Worm (Caenorhabditis elegans) whole organism, L4 larva: ENCODE results near the gene Y97E10AR.8.

Experiments used
- R02D3.7 ChIP-seq: fragments of 150-350 bp; sonication (generic microtip); optimal IDR thresholded peaks from 3 replicates; lab custom pipeline; 2014; ENCODE audit warnings: missing biosample characterization, missing genetic modification characterization
- Y48G9A.11 ChIP-seq: fragments of 200-800 bp; sonication (Bioruptor generic); IDR thresholded peaks from 2 replicates; pipeline ENCODE4 v1.3.6; 2022; ENCODE audit warnings: missing genetic modification reagents, missing genetic modification characterization, missing compliant biosample characterization
- aha-1 ChIP-seq: fragments of 150-350 bp; peaks from one replicate; lab custom pipeline; 2014; ENCODE audit warnings: missing biosample characterization, missing genetic modification characterization
- ceh-20 ChIP-seq: fragments of 200-800 bp; sonication (Bioruptor generic); IDR thresholded peaks from 2 replicates; pipeline ENCODE4 v1.3.6; 2022; ENCODE audit warnings: missing genetic modification reagents, missing genetic modification characterization, missing compliant biosample characterization
- ceh-32 ChIP-seq: sonication (generic microtip); optimal IDR thresholded peaks from 2 replicates; lab custom pipeline; 2016; ENCODE audit warnings: mild to moderate bottlenecking, missing genetic modification characterization, missing compliant biosample characterization; ENCODE audit not compliant: poor library complexity
- ces-1 ChIP-seq: fragments of 150-350 bp; sonication (generic microtip); optimal IDR thresholded peaks from 4 replicates; lab custom pipeline; 2014; ENCODE audit warnings: missing biosample characterization, missing genetic modification reagents, missing genetic modification characterization
- cey-2 ChIP-seq: sonication (generic microtip); optimal IDR thresholded peaks from 3 replicates; lab custom pipeline; 2017; ENCODE audit warnings: missing genetic modification characterization, mild to moderate bottlenecking, missing compliant biosample characterization, antibody characterized with exemption, borderline replicate concordance; ENCODE audit not compliant: insufficient read depth
- daf-16 ChIP-seq, 3 experiments: sonication (generic microtip); optimal IDR thresholded peaks; 2 replicates each; lab custom pipeline; 2016 to 2017; ENCODE audit warnings: missing genetic modification characterization in 3 of 3, missing genetic modification reagents in 3 of 3, mild to moderate bottlenecking in 2 of 3, missing compliant biosample characterization in 2 of 3, missing biosample characterization in 1 of 3, moderate library complexity in 1 of 3
- daf-8 ChIP-seq: fragments of 200-800 bp; sonication (Bioruptor generic); IDR thresholded peaks from 2 replicates; pipeline ENCODE4 v1.3.6; 2022; ENCODE audit warnings: missing genetic modification characterization, missing compliant biosample characterization
- dmd-6 ChIP-seq: fragments of 200-800 bp; sonication (Bioruptor generic); IDR thresholded peaks from 2 replicates; pipeline ENCODE4 v1.3.6; 2022; ENCODE audit warnings: missing genetic modification reagents, missing genetic modification characterization, missing compliant biosample characterization
- dpl-1 ChIP-seq: fragments of 150-350 bp; optimal IDR thresholded peaks from 2 replicates; lab custom pipeline; 2014; ENCODE audit warnings: missing biosample characterization, missing genetic modification reagents, missing genetic modification characterization
- dve-1 ChIP-seq: sonication (generic microtip); optimal IDR thresholded peaks from 2 replicates; lab custom pipeline; 2017; ENCODE audit warnings: antibody characterized with exemption, mild to moderate bottlenecking, missing genetic modification characterization, missing compliant biosample characterization; ENCODE audit not compliant: insufficient read depth
- egl-27 ChIP-seq: sonication (generic microtip); optimal IDR thresholded peaks from 3 replicates; lab custom pipeline; 2017; ENCODE audit warnings: missing biosample characterization, missing genetic modification reagents, missing genetic modification characterization
- hif-1 ChIP-seq, 2 experiments: sonication (generic microtip); optimal IDR thresholded peaks; 2 replicates each; lab custom pipeline; 2016 to 2017; ENCODE audit warnings: missing compliant biosample characterization in 2 of 2, missing genetic modification characterization in 2 of 2, missing genetic modification reagents in 2 of 2, missing genotype in 2 of 2, mild to moderate bottlenecking in 1 of 2
- hlh-11 ChIP-seq: fragments of 200-800 bp; sonication (Bioruptor generic); optimal IDR thresholded peaks from 2 replicates; lab custom pipeline; 2018; ENCODE audit warnings: mild to moderate bottlenecking, missing genetic modification characterization, missing compliant biosample characterization
- hmg-1.1 ChIP-seq: fragments of 200-800 bp; sonication (Bioruptor generic); IDR thresholded peaks from 2 replicates; pipeline ENCODE4 v1.3.6; 2022; ENCODE audit warnings: missing genetic modification reagents, missing genetic modification characterization, missing compliant biosample characterization
- lin-38 ChIP-seq: fragments of 200-800 bp; sonication (Bioruptor generic); IDR thresholded peaks from 2 replicates; pipeline ENCODE4 v1.3.6; 2022; ENCODE audit warnings: missing genetic modification reagents, missing genetic modification characterization, missing compliant biosample characterization
- lsy-2 ChIP-seq, 2 experiments: fragments of 150-350 bp in 1 of 2; sonication (generic microtip) in 1 of 2; optimal IDR thresholded peaks; 2 replicates each; lab custom pipeline; 2014 to 2017; ENCODE audit warnings: missing biosample characterization in 2 of 2, missing genetic modification characterization in 2 of 2
- madf-5 ChIP-seq, 2 experiments: fragments of 200-800 bp; sonication (Bioruptor generic); IDR thresholded peaks; 2 replicates each; pipeline ENCODE4 v1.3.6; 2022; ENCODE audit warnings: missing compliant biosample characterization in 2 of 2, missing genetic modification characterization in 2 of 2
- mes-2 ChIP-seq: sonication (generic microtip); optimal IDR thresholded peaks from 2 replicates; lab custom pipeline; 2016; ENCODE audit warnings: missing genotype, mild to moderate bottlenecking, missing genetic modification characterization, missing compliant biosample characterization; ENCODE audit not compliant: poor library complexity, severe bottlenecking
- mxl-3 ChIP-seq: fragments of 200-800 bp; sonication (Bioruptor generic); optimal IDR thresholded peaks from 2 replicates; lab custom pipeline; 2018; ENCODE audit warnings: mild to moderate bottlenecking, missing genetic modification characterization, missing compliant biosample characterization
- nhr-102 ChIP-seq: sonication (generic microtip); optimal IDR thresholded peaks from 2 replicates; lab custom pipeline; 2016; ENCODE audit warnings: mild to moderate bottlenecking, missing genetic modification characterization, moderate library complexity, missing compliant biosample characterization
- nhr-28 ChIP-seq: fragments of 150-350 bp; optimal IDR thresholded peaks from 2 replicates; lab custom pipeline; 2014; ENCODE audit warnings: missing biosample characterization, missing genetic modification characterization
- nhr-42 ChIP-seq: fragments of 200-800 bp; sonication (Bioruptor generic); IDR thresholded peaks from 2 replicates; pipeline ENCODE4 v1.3.6; 2022; ENCODE audit warnings: missing genetic modification characterization, missing compliant biosample characterization
- php-3 ChIP-seq: fragments of 200-800 bp; sonication (Bioruptor generic); IDR thresholded peaks from 2 replicates; pipeline ENCODE4 v1.3.6; 2022; ENCODE audit warnings: missing genetic modification reagents, missing genetic modification characterization, missing compliant biosample characterization
- pqm-1 ChIP-seq: sonication (generic microtip); optimal IDR thresholded peaks from 2 replicates; lab custom pipeline; 2017; ENCODE audit warnings: missing biosample characterization, missing genetic modification characterization
- skn-1 ChIP-seq: fragments of 150-350 bp; optimal IDR thresholded peaks from 2 replicates; lab custom pipeline; 2014; ENCODE audit warnings: missing biosample characterization, missing genetic modification characterization
- spr-3 ChIP-seq: fragments of 200-800 bp; sonication (Bioruptor generic); optimal IDR thresholded peaks from 2 replicates; lab custom pipeline; 2018; ENCODE audit warnings: mild to moderate bottlenecking, missing genetic modification characterization, missing compliant biosample characterization
- unc-39 ChIP-seq: sonication (generic microtip); optimal IDR thresholded peaks from 2 replicates; lab custom pipeline; 2017; ENCODE audit warnings: missing biosample characterization, missing genetic modification characterization
- unc-62 ChIP-seq, 3 experiments: fragments of 150-350 bp in 1 of 3; sonication (generic microtip); optimal IDR thresholded peaks in 2 of 3; peaks in 1 of 3; 1 replicate in 1 of 3; 2 replicates in 2 of 3; lab custom pipeline; 2014 to 2017; ENCODE audit warnings: missing biosample characterization in 3 of 3, missing genetic modification characterization in 3 of 3, missing genetic modification reagents in 3 of 3, missing genotype in 1 of 3

The Y97E10AR.8 gene

DNA sequence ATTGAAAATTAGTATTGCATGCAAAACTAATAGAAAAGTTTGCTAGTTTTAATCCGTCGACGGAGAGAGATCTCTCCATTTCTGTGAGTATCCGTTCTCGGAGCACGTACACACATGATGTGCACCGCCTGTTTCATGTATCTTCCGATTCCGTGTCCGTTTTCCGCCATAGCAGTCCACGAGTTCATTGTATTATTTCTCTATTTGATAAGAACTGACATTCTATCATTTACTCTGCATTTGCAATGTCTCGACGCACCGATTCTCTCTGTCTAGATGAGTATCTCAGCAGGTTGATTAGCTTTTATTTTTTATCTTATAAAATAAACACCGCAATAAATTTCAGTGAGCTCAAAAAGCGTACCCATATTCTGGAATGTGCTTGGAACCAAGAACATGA is 13.8 kb downstream of the Y97E10AR.8 start:
- TF ChIP-seq daf-16 (GFP tag; optimal IDR thresholded peaks at IDR 0.05; lab: Kevin White, UChicago): no peak
- TF ChIP-seq daf-16 (tag; optimal IDR thresholded peaks at IDR 0.05; lab: Kevin White, UChicago): peak; percentile 5
- TF ChIP-seq dmd-6: peak; percentile 54
- peak; percentile 37 for TF ChIP-seq pqm-1 (tag; lab: Kevin White, UChicago)
- TF ChIP-seq spr-3 (GFP tag; lab: Kevin White, UChicago): no peak
- TF ChIP-seq dve-1 (tag; lab: Kevin White, UChicago): peak; percentile 36
- no peak for TF ChIP-seq skn-1
- TF ChIP-seq hmg-1.1 (GFP tag; lab: Robert Waterston, UW): no peak
- TF ChIP-seq ces-1 (GFP tag; lab: Kevin White, UChicago): no peak
- TF ChIP-seq nhr-28 (tag; lab: Kevin White, UChicago): peak; percentile 40
- 0 out of 2 replicates have a peak, but pooled peaks have one; percentile 34 for TF ChIP-seq php-3
- peak; percentile 10 for TF ChIP-seq mxl-3
- peak; percentile 17 for TF ChIP-seq hlh-11 (tag; lab: Kevin White, UChicago)
- TF ChIP-seq mes-2 (tag; lab: Kevin White, UChicago): peak; percentile 16

DNA sequence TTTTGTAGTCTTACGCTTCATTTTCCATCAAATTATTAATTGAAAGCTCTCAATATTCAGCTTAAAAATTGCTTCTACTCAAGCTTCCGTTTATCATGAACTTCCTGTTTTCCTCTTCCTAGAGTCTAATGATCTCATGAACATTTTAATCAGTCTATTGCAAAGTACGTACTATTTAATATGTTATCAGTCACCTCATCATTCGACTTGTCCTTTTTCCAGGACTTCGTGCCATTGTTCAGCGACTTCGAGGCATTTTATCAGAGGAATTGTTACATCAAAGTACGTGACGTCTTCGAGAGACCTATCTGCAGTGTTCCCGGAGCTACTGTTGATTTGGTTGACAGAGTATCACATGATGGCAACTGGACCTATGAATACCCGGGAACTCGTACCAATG is 14.7 kb downstream of the Y97E10AR.8 start:
- TF ChIP-seq unc-39 (tag; lab: Kevin White, UChicago) (no peak), dve-1 (tag; lab: Kevin White, UChicago) (peak; percentile 1), dmd-6 (peak; percentile 32; the same call in 1 of the 2 replicates), daf-16 (GFP tag; optimal IDR thresholded peaks at IDR 0.05; lab: Kevin White, UChicago) (no peak), daf-16 (tag; optimal IDR thresholded peaks at IDR 0.05; lab: Kevin White, UChicago) (peak; percentile 20), hlh-11 (tag; lab: Kevin White, UChicago) (no peak), ceh-32 (no peak), ces-1 (GFP tag; lab: Kevin White, UChicago) (no peak), nhr-42 (no peak), nhr-28 (tag; lab: Kevin White, UChicago) (peak; percentile 45), nhr-102 (no peak)

DNA sequence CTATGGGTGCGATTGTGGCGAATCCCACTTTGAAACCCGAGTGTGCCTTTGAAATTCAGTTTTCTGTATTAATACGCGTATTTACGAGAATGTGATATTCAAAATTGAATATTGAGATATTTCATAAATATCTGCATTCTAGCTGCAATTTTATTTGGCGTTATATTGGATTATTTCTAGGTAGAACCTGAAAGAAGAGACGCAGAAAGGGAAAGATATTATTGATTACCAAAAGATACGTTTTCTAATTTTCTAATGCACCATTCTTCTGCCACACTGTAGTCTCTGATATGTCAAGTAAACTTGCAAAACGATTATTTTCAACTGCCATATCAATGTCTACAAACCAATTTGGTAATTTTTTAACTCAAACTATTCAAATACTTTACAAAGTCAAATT is 16.9 kb downstream of the Y97E10AR.8 start, which contains the start of gene ech-3:
TSS of gene ech-3 (plus strand) at position 178 of the 400 bp plus-strand sequence.
- peak; percentile 25 for TF ChIP-seq pqm-1 (tag; lab: Kevin White, UChicago)
- no peak for TF ChIP-seq ceh-20 (GFP tag; lab: Robert Waterston, UW)
- peak; percentile 15; the same call in 1 of the 2 replicates for TF ChIP-seq dmd-6
- peak; percentile 33 for TF ChIP-seq dve-1 (tag; lab: Kevin White, UChicago)
- TF ChIP-seq dpl-1: no peak
- no peak for TF ChIP-seq daf-16 (GFP tag; optimal IDR thresholded peaks at IDR 0.05; lab: Kevin White, UChicago)
- TF ChIP-seq daf-16 (tag; optimal IDR thresholded peaks at IDR 0.05; lab: Kevin White, UChicago): peak; percentile 59
- no peak for TF ChIP-seq hif-1 (tag; optimal IDR thresholded peaks at IDR 0.05; lab: Kevin White, UChicago)
- no peak for TF ChIP-seq daf-8 (GFP tag; lab: Robert Waterston, UW)
- TF ChIP-seq aha-1 (tag; lab: Kevin White, UChicago): no peak
- TF ChIP-seq nhr-28 (tag; lab: Kevin White, UChicago): peak; percentile 14

DNA sequence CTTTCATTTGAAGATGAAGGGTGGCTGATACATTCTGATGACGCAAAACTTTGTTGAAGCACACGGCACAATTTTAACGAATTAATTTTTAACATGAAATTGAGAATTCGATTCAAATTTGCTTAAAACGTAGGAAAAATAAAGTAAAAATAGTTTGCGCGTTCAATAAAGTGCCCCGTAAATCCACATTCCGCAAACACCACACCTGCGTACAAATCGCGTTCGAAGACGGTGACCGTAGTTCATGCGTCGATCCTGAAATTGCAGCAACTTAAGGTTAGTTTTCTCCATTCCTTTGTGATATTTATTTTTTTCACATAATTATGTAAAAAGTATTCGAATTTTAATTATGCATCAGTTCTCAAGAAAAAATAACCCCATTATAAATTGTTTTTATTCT is 19.7 kb downstream of the Y97E10AR.8 start, which contains the start of gene F43H9.3:
TSS of gene F43H9.3 (minus strand) at position 189 of the 400 bp plus-strand sequence.
- TF ChIP-seq Y48G9A.11: no peak
- TF ChIP-seq hif-1 (tag; optimal IDR thresholded peaks at IDR 0.05; lab: Kevin White, UChicago): no peak
- peak; percentile 38 for TF ChIP-seq dpl-1
- no peak for TF ChIP-seq nhr-102
- TF ChIP-seq lsy-2 (tag; optimal IDR thresholded peaks at IDR 0.05; lab: Kevin White, UChicago): peak in 1 of 2 experiments; percentile 87
- peak; percentile 83 for TF ChIP-seq R02D3.7 (tag; lab: Kevin White, UChicago)
- no peak for TF ChIP-seq daf-8 (GFP tag; lab: Robert Waterston, UW)
- no peak for TF ChIP-seq madf-5 (GFP tag; IDR thresholded peaks at IDR 0.05; lab: Robert Waterston, UW)
- TF ChIP-seq aha-1 (tag; lab: Kevin White, UChicago): peak; percentile 56
- peak; percentile 5 for TF ChIP-seq mes-2 (tag; lab: Kevin White, UChicago)
- no peak for TF ChIP-seq egl-27 (tag; lab: Kevin White, UChicago)
- peak; percentile 31; the same call in 1 of the 2 replicates for TF ChIP-seq lin-38 (GFP tag; lab: Robert Waterston, UW)
- TF ChIP-seq unc-62 (GFP tag; optimal IDR thresholded peaks at IDR 0.05 in 1 of 2; lab: Kevin White, UChicago): peak in 1 of 2 experiments; percentile 46
- no peak for TF ChIP-seq unc-62 (tag; optimal IDR thresholded peaks at IDR 0.05; lab: Kevin White, UChicago)
- no peak for TF ChIP-seq cey-2 (tag; lab: Kevin White, UChicago)
